Worm (Caenorhabditis elegans) whole organism, young adult: ENCODE measurements around the gene egl-46.

Source experiments
- B0035.1 ChIP-seq: sonication (generic microtip); optimal IDR thresholded peaks from 2 replicates; lab custom pipeline; 2016; ENCODE audit warnings: missing genetic modification characterization, mild to moderate bottlenecking, missing compliant biosample characterization, missing genotype, missing genetic modification reagents
- B0336.3 ChIP-seq: fragments of 200-800 bp; sonication (Bioruptor generic); IDR thresholded peaks from 2 replicates; pipeline ENCODE4 v1.3.6; 2022; ENCODE audit warnings: missing genetic modification characterization, missing compliant biosample characterization
- D2030.7 ChIP-seq: fragments of 200-800 bp; sonication (Bioruptor generic); IDR thresholded peaks from 2 replicates; pipeline ENCODE4 v1.3.6; 2022; ENCODE audit warnings: missing genetic modification reagents, missing genetic modification characterization, missing compliant biosample characterization
- F10E7.11 ChIP-seq: sonication (generic microtip); optimal IDR thresholded peaks from 2 replicates; lab custom pipeline; 2017; ENCODE audit warnings: mild to moderate bottlenecking, missing genetic modification characterization, moderate library complexity, missing compliant biosample characterization
- F23B12.7 ChIP-seq: sonication (generic microtip); optimal IDR thresholded peaks from 2 replicates; lab custom pipeline; 2017; ENCODE audit warnings: missing genetic modification characterization, mild to moderate bottlenecking, missing compliant biosample characterization, antibody characterized with exemption, moderate library complexity; ENCODE audit not compliant: insufficient read depth
- F33H1.4 ChIP-seq: fragments of 200-800 bp; sonication (Bioruptor generic); IDR thresholded peaks from 2 replicates; pipeline ENCODE4 v1.3.6; 2022; ENCODE audit warnings: missing genetic modification reagents, missing genetic modification characterization, missing compliant biosample characterization
- F49E8.2 ChIP-seq: sonication (generic microtip); optimal IDR thresholded peaks from 3 replicates; lab custom pipeline; 2017; ENCODE audit warnings: missing genetic modification characterization, mild to moderate bottlenecking, missing compliant biosample characterization, antibody characterized with exemption, moderate library complexity; ENCODE audit not compliant: insufficient read depth
- F55B11.4 ChIP-seq: sonication (generic microtip); optimal IDR thresholded peaks from 2 replicates; lab custom pipeline; 2016; ENCODE audit warnings: missing compliant biosample characterization, missing genetic modification characterization, borderline replicate concordance; ENCODE audit not compliant: insufficient read depth
- F57A8.1 ChIP-seq: fragments of 200-800 bp; sonication (Bioruptor generic); optimal IDR thresholded peaks from 2 replicates; lab custom pipeline; 2018; ENCODE audit warnings: mild to moderate bottlenecking, missing genetic modification characterization, moderate library complexity, missing compliant biosample characterization
- F57C9.4 ChIP-seq: sonication (generic microtip); optimal IDR thresholded peaks from 2 replicates; lab custom pipeline; 2017; ENCODE audit warnings: mild to moderate bottlenecking, missing genetic modification characterization, missing compliant biosample characterization
- K11D2.4 ChIP-seq: fragments of 200-800 bp; sonication (Bioruptor generic); IDR thresholded peaks from 2 replicates; pipeline ENCODE4 v1.3.6; 2022; ENCODE audit warnings: missing genetic modification reagents, missing genetic modification characterization, missing compliant biosample characterization
- Y53F4B.3 ChIP-seq: fragments of 200-800 bp; sonication (Bioruptor generic); IDR thresholded peaks from 2 replicates; pipeline ENCODE4 v1.3.6; 2022; ENCODE audit warnings: missing genetic modification reagents, missing genetic modification characterization, missing compliant biosample characterization
- Y79H2A.3 ChIP-seq: fragments of 200-800 bp; sonication (Bioruptor generic); conservative IDR thresholded peaks from 2 replicates; pipeline ENCODE4 v1.3.6; 2022; ENCODE audit warnings: missing genetic modification reagents, missing genetic modification characterization, missing compliant biosample characterization
- Y95B8A.8 ChIP-seq: fragments of 200-800 bp; sonication (Bioruptor generic); IDR thresholded peaks from 2 replicates; pipeline ENCODE4 v1.3.6; 2022; ENCODE audit warnings: missing genetic modification reagents, missing genetic modification characterization, missing compliant biosample characterization
- aptf-3 ChIP-seq: fragments of 200-800 bp; sonication (Bioruptor generic); IDR thresholded peaks from 2 replicates; pipeline ENCODE4 v1.3.6; 2022; ENCODE audit warnings: missing genetic modification characterization, missing compliant biosample characterization
- atf-7 ChIP-seq: sonication (generic microtip); optimal IDR thresholded peaks from 2 replicates; lab custom pipeline; 2017; ENCODE audit warnings: mild to moderate bottlenecking, missing genetic modification characterization, missing compliant biosample characterization
- athp-1 ChIP-seq: sonication (generic microtip); optimal IDR thresholded peaks from 2 replicates; lab custom pipeline; 2017; ENCODE audit warnings: mild to moderate bottlenecking, missing genetic modification characterization, missing compliant biosample characterization
- attf-3 ChIP-seq: fragments of 200-800 bp; sonication (Bioruptor generic); conservative IDR thresholded peaks from 2 replicates; pipeline ENCODE4 v1.3.6; 2022; ENCODE audit warnings: missing genetic modification reagents, missing genetic modification characterization, missing compliant biosample characterization
- ceh-100 ChIP-seq: fragments of 200-800 bp; sonication (Bioruptor generic); IDR thresholded peaks from 2 replicates; pipeline ENCODE4 v1.3.6; 2022; ENCODE audit warnings: missing genetic modification reagents, missing genetic modification characterization, missing compliant biosample characterization
- ceh-91 ChIP-seq: fragments of 200-800 bp; sonication (Bioruptor generic); IDR thresholded peaks from 2 replicates; pipeline ENCODE4 v1.3.6; 2022; ENCODE audit warnings: missing genetic modification reagents, missing genetic modification characterization, missing compliant biosample characterization
- dox-1 ChIP-seq: fragments of 200-800 bp; sonication (Bioruptor generic); IDR thresholded peaks from 2 replicates; pipeline ENCODE4 v1.3.6; 2022; ENCODE audit warnings: missing genetic modification reagents, missing genetic modification characterization, missing compliant biosample characterization
- efl-1 ChIP-seq: fragments of 150-350 bp; optimal IDR thresholded peaks from 2 replicates; lab custom pipeline; 2014; ENCODE audit warnings: missing biosample characterization, missing genetic modification reagents, missing genetic modification characterization
- egl-44 ChIP-seq: fragments of 200-800 bp; sonication (Bioruptor generic); IDR thresholded peaks from 2 replicates; pipeline ENCODE4 v1.3.6; 2022; ENCODE audit warnings: missing genetic modification reagents, missing genetic modification characterization, missing compliant biosample characterization
- ekl-4 ChIP-seq: fragments of 200-800 bp; sonication (Bioruptor generic); IDR thresholded peaks from 2 replicates; pipeline ENCODE4 v1.3.6; 2022; ENCODE audit warnings: missing genetic modification reagents, missing genetic modification characterization, missing compliant biosample characterization
- ets-4 ChIP-seq: fragments of 200-800 bp; sonication (Bioruptor generic); optimal IDR thresholded peaks from 2 replicates; lab custom pipeline; 2018; ENCODE audit warnings: mild to moderate bottlenecking, missing genetic modification characterization, missing compliant biosample characterization
- him-1 ChIP-seq: sonication (generic microtip); optimal IDR thresholded peaks from 2 replicates; lab custom pipeline; 2016; ENCODE audit warnings: missing genotype, missing genetic modification reagents, missing genetic modification characterization, missing compliant biosample characterization
- lag-1 ChIP-seq: fragments of 200-800 bp; sonication (Bioruptor generic); IDR thresholded peaks from 2 replicates; pipeline ENCODE4 v1.3.6; 2022; ENCODE audit warnings: missing genetic modification reagents, missing genetic modification characterization, missing compliant biosample characterization
- let-526 ChIP-seq: fragments of 200-800 bp; sonication (Bioruptor generic); IDR thresholded peaks from 2 replicates; pipeline ENCODE4 v1.3.6; 2022; ENCODE audit warnings: missing genetic modification reagents, missing genetic modification characterization, missing compliant biosample characterization
- lin-26 ChIP-seq: fragments of 200-800 bp; sonication (Bioruptor generic); IDR thresholded peaks from 2 replicates; pipeline ENCODE4 v1.3.6; 2022; ENCODE audit warnings: missing genetic modification reagents, missing genetic modification characterization, missing compliant biosample characterization
- lin-40 ChIP-seq: sonication (generic microtip); optimal IDR thresholded peaks from 2 replicates; lab custom pipeline; 2016; ENCODE audit warnings: missing genetic modification characterization, mild to moderate bottlenecking, missing compliant biosample characterization, missing genotype, missing genetic modification reagents
- lin-54 ChIP-seq: fragments of 200-800 bp; sonication (Bioruptor generic); optimal IDR thresholded peaks from 2 replicates; lab custom pipeline; 2018; ENCODE audit warnings: mild to moderate bottlenecking, missing genetic modification characterization, missing compliant biosample characterization
- lir-1 ChIP-seq: fragments of 200-800 bp; sonication (Bioruptor generic); conservative IDR thresholded peaks from 2 replicates; pipeline ENCODE4 v1.3.6; 2022; ENCODE audit warnings: missing genetic modification reagents, missing genetic modification characterization, missing compliant biosample characterization
- madf-3 ChIP-seq: fragments of 200-800 bp; sonication (Bioruptor generic); IDR thresholded peaks from 2 replicates; pipeline ENCODE4 v1.3.6; 2022; ENCODE audit warnings: missing genetic modification reagents, missing genetic modification characterization, missing compliant biosample characterization
- madf-6 ChIP-seq: fragments of 200-800 bp; sonication (Bioruptor generic); IDR thresholded peaks from 2 replicates; pipeline ENCODE4 v1.3.6; 2022; ENCODE audit warnings: missing genetic modification reagents, missing genetic modification characterization, missing compliant biosample characterization
- madf-8 ChIP-seq: fragments of 200-800 bp; sonication (Bioruptor generic); conservative IDR thresholded peaks from 2 replicates; pipeline ENCODE4 v1.3.6; 2022; ENCODE audit warnings: missing genetic modification reagents, missing genetic modification characterization, missing compliant biosample characterization
- mel-28 ChIP-seq: sonication (generic microtip); optimal IDR thresholded peaks from 2 replicates; lab custom pipeline; 2016; ENCODE audit warnings: borderline replicate concordance, mild to moderate bottlenecking, missing genetic modification characterization, missing compliant biosample characterization
- nfya-2 ChIP-seq: fragments of 200-800 bp; sonication (Bioruptor generic); IDR thresholded peaks from 2 replicates; pipeline ENCODE4 v1.3.6; 2022; ENCODE audit warnings: missing genetic modification reagents, missing genetic modification characterization, missing compliant biosample characterization
- nhr-120 ChIP-seq: fragments of 200-800 bp; sonication (Bioruptor generic); IDR thresholded peaks from 2 replicates; pipeline ENCODE4 v1.3.6; 2022; ENCODE audit warnings: missing genetic modification characterization, missing compliant biosample characterization
- rcor-1 ChIP-seq: fragments of 200-800 bp; sonication (Bioruptor generic); IDR thresholded peaks from 2 replicates; pipeline ENCODE4 v1.3.6; 2022; ENCODE audit warnings: missing genetic modification reagents, missing genetic modification characterization, missing compliant biosample characterization
- rpc-1 ChIP-seq, 2 experiments: fragments of 150-350 bp in 1 of 2; sonication (generic microtip) in 1 of 2; optimal IDR thresholded peaks; 2 replicates each; lab custom pipeline; 2014 to 2018; ENCODE audit warnings: missing biosample characterization in 1 of 2, missing genetic modification characterization in 1 of 2, missing genetic modification reagents in 1 of 2, missing genotype in 1 of 2
- sea-2 ChIP-seq: fragments of 200-800 bp; sonication (Bioruptor generic); IDR thresholded peaks from 2 replicates; pipeline ENCODE4 v1.3.6; 2022; ENCODE audit warnings: missing genetic modification characterization, missing compliant biosample characterization
- snpc-1.3 ChIP-seq: sonication (generic microtip); optimal IDR thresholded peaks from 2 replicates; lab custom pipeline; 2017; ENCODE audit warnings: missing genetic modification characterization, mild to moderate bottlenecking, missing compliant biosample characterization, antibody characterized with exemption, moderate library complexity, missing genotype, missing genetic modification reagents; ENCODE audit not compliant: insufficient read depth
- tbx-9 ChIP-seq: sonication (generic microtip); optimal IDR thresholded peaks from 2 replicates; lab custom pipeline; 2016; ENCODE audit warnings: borderline replicate concordance, missing genetic modification characterization, inconsistent platforms, missing compliant biosample characterization
- unc-130 ChIP-seq: sonication (generic microtip); optimal IDR thresholded peaks from 2 replicates; lab custom pipeline; 2016; ENCODE audit warnings: missing genetic modification reagents, missing genetic modification characterization, missing compliant biosample characterization
- xnd-1 ChIP-seq: sonication (generic microtip); optimal IDR thresholded peaks from 2 replicates; lab custom pipeline; 2016; ENCODE audit warnings: missing genotype, missing genetic modification reagents, missing genetic modification characterization, missing compliant biosample characterization
- ztf-3 ChIP-seq: fragments of 200-800 bp; sonication (Bioruptor generic); optimal IDR thresholded peaks from 2 replicates; lab custom pipeline; 2018; ENCODE audit warnings: mild to moderate bottlenecking, missing genetic modification characterization, missing compliant biosample characterization

The egl-46 gene

DNA sequence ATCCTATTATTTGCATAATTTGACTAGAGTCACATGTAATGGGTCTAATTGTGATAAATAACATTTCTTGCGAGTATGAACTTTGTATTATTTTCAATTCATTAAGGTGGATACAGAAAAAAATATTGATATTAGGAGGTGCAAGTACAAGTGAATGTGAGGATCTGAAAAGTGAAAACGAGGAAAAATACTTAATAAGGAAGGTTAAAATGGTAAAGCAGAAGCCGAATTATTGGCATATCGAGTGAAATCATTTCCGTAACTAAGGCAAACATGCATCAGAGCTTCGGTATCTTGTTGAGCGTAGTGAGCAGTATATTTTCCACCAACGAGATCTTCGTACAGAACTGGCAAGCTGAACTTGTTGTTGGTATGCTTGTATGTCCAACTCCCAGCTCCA is 23.1 kb upstream of the egl-46 start:
- peak; percentile 55; the same call in 1 of the 2 replicates for TF ChIP-seq madf-6 (GFP tag; lab: Robert Waterston, UW)
- TF ChIP-seq xnd-1 (tag; lab: Kevin White, UChicago) = peak; percentile 25
- 0 out of 2 replicates have a peak, but pooled peaks have one; percentile 7 for TF ChIP-seq Y95B8A.8
- TF ChIP-seq B0336.3 (GFP tag; lab: Robert Waterston, UW) = peak; percentile 58; the same call in 1 of the 2 replicates
- no peak for TF ChIP-seq him-1 (tag; lab: Kevin White, UChicago)
- peak; percentile 28; the same call in 1 of the 2 replicates for TF ChIP-seq lin-26 (GFP tag; lab: Robert Waterston, UW)

ce11 chrV:6702692-6703091 is 21.3 kb upstream of the egl-46 start, which contains the start of gene era-1:
TSS of gene era-1 (plus strand) at chrV:6703057.
- TF ChIP-seq sea-2 (GFP tag; lab: Robert Waterston, UW) = no peak
- no peak for TF ChIP-seq madf-3 (GFP tag; lab: Robert Waterston, UW)
- no peak for TF ChIP-seq nfya-2 (GFP tag; lab: Robert Waterston, UW)
- no peak for TF ChIP-seq F49E8.2
- TF ChIP-seq F57C9.4 = no peak
- no peak for TF ChIP-seq ets-4 (GFP tag; lab: Kevin White, UChicago)
- no peak for TF ChIP-seq K11D2.4 (GFP tag; lab: Robert Waterston, UW)
- TF ChIP-seq ekl-4 (GFP tag; lab: Robert Waterston, UW) = no peak
- no peak for TF ChIP-seq lin-40 (tag; lab: Kevin White, UChicago)
- no peak for TF ChIP-seq aptf-3 (GFP tag; lab: Robert Waterston, UW)
- no peak for TF ChIP-seq mel-28 (tag; lab: Kevin White, UChicago)
- TF ChIP-seq atf-7 = no peak
- no peak for TF ChIP-seq B0035.1 (tag; lab: Kevin White, UChicago)
- TF ChIP-seq ceh-100 = no peak
- TF ChIP-seq snpc-1.3 (tag; lab: Kevin White, UChicago) = peak; percentile 12
- TF ChIP-seq nhr-120 (GFP tag; lab: Robert Waterston, UW) = no peak
- no peak for TF ChIP-seq let-526
- TF ChIP-seq F55B11.4 (tag; lab: Kevin White, UChicago) = no peak
- TF ChIP-seq tbx-9 (tag; lab: Kevin White, UChicago) = no peak
- TF ChIP-seq Y79H2A.3 (GFP tag; lab: Robert Waterston, UW) = no peak
- no peak for TF ChIP-seq attf-3 (GFP tag; lab: Robert Waterston, UW)
- no peak for TF ChIP-seq Y53F4B.3 (GFP tag; lab: Robert Waterston, UW)
- 0 out of 2 replicates have a peak, but pooled peaks have one; percentile 8 for TF ChIP-seq rcor-1 (GFP tag; lab: Robert Waterston, UW)
- TF ChIP-seq D2030.7 = 0 out of 2 replicates have a peak, but pooled peaks have one; percentile 35
- no peak for TF ChIP-seq athp-1 (tag; lab: Kevin White, UChicago)
- no peak for TF ChIP-seq him-1 (tag; lab: Kevin White, UChicago)
- TF ChIP-seq egl-44 (GFP tag; lab: Robert Waterston, UW) = no peak
- TF ChIP-seq madf-8 = peak; percentile 67
- TF ChIP-seq ceh-91 (GFP tag; lab: Robert Waterston, UW) = no peak
- TF ChIP-seq unc-130 (GFP tag; lab: Kevin White, UChicago) = no peak
- TF ChIP-seq F10E7.11 (tag; lab: Kevin White, UChicago) = no peak
- no peak for TF ChIP-seq lir-1 (GFP tag; lab: Robert Waterston, UW)
- peak; percentile 83 for TF ChIP-seq xnd-1 (tag; lab: Kevin White, UChicago)
- TF ChIP-seq F57A8.1 = no peak
- TF ChIP-seq efl-1 (GFP tag; lab: Kevin White, UChicago) = peak; percentile 77
- TF ChIP-seq lag-1 = no peak
- TF ChIP-seq ztf-3 (GFP tag; lab: Kevin White, UChicago) = no peak
- peak; percentile 10 for TF ChIP-seq lin-54 (GFP tag; lab: Kevin White, UChicago)
- peak; percentile 90 for TF ChIP-seq madf-6 (GFP tag; lab: Robert Waterston, UW)
- peak; percentile 82 for TF ChIP-seq F33H1.4
- TF ChIP-seq dox-1 = 0 out of 2 replicates have a peak, but pooled peaks have one; percentile 21
- TF ChIP-seq rpc-1 (optimal IDR thresholded peaks at IDR 0.05; lab: Kevin White, UChicago) = no peak
- no peak for TF ChIP-seq rpc-1 (tag; optimal IDR thresholded peaks at IDR 0.05; lab: Kevin White, UChicago)
- TF ChIP-seq F23B12.7 (tag; lab: Kevin White, UChicago) = no peak
